Fruit fly (Drosophila melanogaster) whole organism, pupa: ENCODE results near the gene CG13297.

ENCODE experiments used
- CG10348 ChIP-seq: fragments of 200-800 bp; sonication (Bioruptor generic); IDR thresholded peaks from 2 replicates; pipeline ENCODE4 v1.3.6; 2022; ENCODE audit warnings: missing biosample characterization, missing genetic modification characterization
- CG12605 ChIP-seq: fragments of 200-800 bp; sonication (Bioruptor generic); IDR thresholded peaks from 2 replicates; pipeline ENCODE4 v1.3.6; 2022; ENCODE audit warnings: missing biosample characterization, missing genetic modification characterization
- CG13204 ChIP-seq: fragments of 200-800 bp; sonication (Bioruptor generic); optimal IDR thresholded peaks from 2 replicates; lab custom pipeline; 2018; ENCODE audit warnings: missing biosample characterization, mild to moderate bottlenecking, missing genetic modification characterization, moderate library complexity
- CG17806 ChIP-seq: fragments of 200-800 bp; sonication (Bioruptor generic); optimal IDR thresholded peaks from 2 replicates; lab custom pipeline; 2018; ENCODE audit warnings: missing biosample characterization, mild to moderate bottlenecking, missing genetic modification characterization, moderate library complexity
- CG34367 ChIP-seq: fragments of 200-800 bp; sonication (Bioruptor generic); optimal IDR thresholded peaks from 2 replicates; lab custom pipeline; 2018; ENCODE audit warnings: missing biosample characterization, mild to moderate bottlenecking, missing genetic modification characterization
- CG8159 ChIP-seq: fragments of 200-800 bp; sonication (Bioruptor generic); optimal IDR thresholded peaks from 3 replicates; lab custom pipeline; 2018; ENCODE audit warnings: missing biosample characterization, mild to moderate bottlenecking, missing genetic modification characterization, moderate library complexity
- D1 ChIP-seq: fragments of 200-800 bp; sonication (Bioruptor generic); optimal IDR thresholded peaks from 2 replicates; lab custom pipeline; 2018; ENCODE audit warnings: missing biosample characterization, mild to moderate bottlenecking, missing genetic modification characterization, moderate library complexity
- EcR ChIP-seq: fragments of 200-800 bp; sonication (Bioruptor generic); optimal IDR thresholded peaks from 3 replicates; lab custom pipeline; 2019; ENCODE audit warnings: missing biosample characterization, missing genetic modification characterization, mild to moderate bottlenecking, moderate library complexity, missing genetic modification reagents
- Ets98B ChIP-seq: fragments of 200-800 bp; sonication (Bioruptor generic); IDR thresholded peaks from 2 replicates; pipeline ENCODE4 v1.3.6; 2022; ENCODE audit warnings: missing biosample characterization, missing genetic modification characterization
- Pif1B ChIP-seq: fragments of 200-800 bp; sonication (Bioruptor generic); optimal IDR thresholded peaks from 3 replicates; lab custom pipeline; 2016; ENCODE audit warnings: missing biosample characterization, missing genetic modification characterization
- Snoo ChIP-seq: fragments of 200-800 bp; sonication (Bioruptor generic); optimal IDR thresholded peaks from 3 replicates; lab custom pipeline; 2017; ENCODE audit warnings: missing biosample characterization, mild to moderate bottlenecking, missing genetic modification characterization, inconsistent platforms
- fd96Ca ChIP-seq: fragments of 200-800 bp; sonication (Bioruptor generic); IDR thresholded peaks from 3 replicates; pipeline ENCODE4 v1.3.6; 2022; ENCODE audit warnings: missing biosample characterization, missing genetic modification characterization

dm6 chr3L:6135174-6135573 is 22.0 kb downstream of the CG13297 start, which contains the start of gene Lcp65Ag1:
- no peak for TF ChIP-seq CG8159 (tag; lab: Kevin White, UChicago)
- no peak for TF ChIP-seq EcR (GFP tag; lab: Kevin White, UChicago)
- TF ChIP-seq Pif1B (GFP tag; lab: Kevin White, UChicago) = no peak
- no peak for TF ChIP-seq CG34367 (tag; lab: Kevin White, UChicago)
- TF ChIP-seq CG12605 (GFP tag; lab: Robert Waterston, UW) = no peak
- TF ChIP-seq CG13204 = no peak
- no peak for TF ChIP-seq Ets98B
- TF ChIP-seq fd96Ca = no peak
- TF ChIP-seq Snoo (tag; lab: Kevin White, UChicago) = no peak
- TF ChIP-seq CG10348 = no peak
- TF ChIP-seq CG17806 (tag; lab: Kevin White, UChicago) = no peak
- TF ChIP-seq D1 (tag; lab: Kevin White, UChicago) = no peak
